Worm (Caenorhabditis elegans) whole organism, L1 larva: ENCODE measurements around the gene rsd-3.

Experiments
- aha-1 ChIP-seq: fragments of 150-350 bp; optimal IDR thresholded peaks from 2 replicates; lab custom pipeline; 2014; ENCODE audit warnings: missing biosample characterization, missing genetic modification characterization
- nhr-237 ChIP-seq: fragments of 150-350 bp; optimal IDR thresholded peaks from 2 replicates; lab custom pipeline; 2014; ENCODE audit warnings: missing biosample characterization, missing genetic modification characterization
- unc-62 ChIP-seq: fragments of 150-350 bp; optimal IDR thresholded peaks from 2 replicates; lab custom pipeline; 2014; ENCODE audit warnings: missing biosample characterization, missing genetic modification reagents, missing genetic modification characterization
- vab-15 ChIP-seq: sonication (generic microtip); optimal IDR thresholded peaks from 2 replicates; lab custom pipeline; 2017; ENCODE audit warnings: missing genotype, mild to moderate bottlenecking, missing genetic modification characterization, missing compliant biosample characterization

- TF ChIP-seq vab-15 (no peak), aha-1 (no peak), unc-62 (no peak), nhr-237 (tag; lab: Kevin White, UChicago) (no peak)
Observed at ce11 chrX:11791364-11792221, 6.7 kb upstream of the rsd-3 start.
